Worm (Caenorhabditis elegans) whole organism, late embryonic: ENCODE data around the gene serp-1.1.

Source experiments
- C08G9.2 ChIP-seq: sonication (generic microtip); optimal IDR thresholded peaks from 2 replicates; lab custom pipeline; 2016; ENCODE audit warnings: mild to moderate bottlenecking, missing genetic modification characterization, moderate library complexity, missing compliant biosample characterization
- ama-1 ChIP-seq: fragments of 150-350 bp; optimal IDR thresholded peaks from 2 replicates; lab custom pipeline; 2014
- nfya-1 ChIP-seq: sonication (generic microtip); optimal IDR thresholded peaks from 2 replicates; lab custom pipeline; 2017; ENCODE audit warnings: missing genetic modification characterization, mild to moderate bottlenecking, missing compliant biosample characterization, antibody characterized with exemption, moderate library complexity
- nhr-11 ChIP-seq: fragments of 150-350 bp; optimal IDR thresholded peaks from 2 replicates; lab custom pipeline; 2014; ENCODE audit warnings: missing biosample characterization, missing genetic modification characterization
- pag-3 ChIP-seq: sonication (generic microtip); optimal IDR thresholded peaks from 2 replicates; lab custom pipeline; 2016; ENCODE audit warnings: missing compliant biosample characterization, missing genetic modification characterization, borderline replicate concordance
- pqm-1 ChIP-seq: sonication (generic microtip); optimal IDR thresholded peaks from 2 replicates; lab custom pipeline; 2016; ENCODE audit warnings: missing genetic modification characterization, missing compliant biosample characterization

ce11 chrX:15847543-15848087 is 6.2 kb downstream of the serp-1.1 start, which contains the start of gene F59F4.3:
- no peak for TF ChIP-seq nhr-11 (tag; lab: Kevin White, UChicago)
- no peak for TF ChIP-seq pag-3 (tag; lab: Kevin White, UChicago)
- TF ChIP-seq C08G9.2 (tag; lab: Kevin White, UChicago), result no peak
- no peak for TF ChIP-seq ama-1 (lab: Kevin White, UChicago)
- no peak for TF ChIP-seq pqm-1 (tag; lab: Kevin White, UChicago)
- TF ChIP-seq nfya-1 (tag; lab: Kevin White, UChicago), result no peak
